Worm (Caenorhabditis elegans) whole organism, L4/young adult: Measurements from ENCODE around the gene F28D1.6.

Experiments used
- dao-5 ChIP-seq: sonication (generic microtip); optimal IDR thresholded peaks from 2 replicates; lab custom pipeline; 2016; ENCODE audit warnings: missing genotype, missing genetic modification characterization, moderate library complexity, missing compliant biosample characterization
- him-1 ChIP-seq: sonication (generic microtip); optimal IDR thresholded peaks from 2 replicates; lab custom pipeline; 2016; ENCODE audit warnings: missing genotype, missing genetic modification reagents, missing genetic modification characterization, missing compliant biosample characterization

DNA sequence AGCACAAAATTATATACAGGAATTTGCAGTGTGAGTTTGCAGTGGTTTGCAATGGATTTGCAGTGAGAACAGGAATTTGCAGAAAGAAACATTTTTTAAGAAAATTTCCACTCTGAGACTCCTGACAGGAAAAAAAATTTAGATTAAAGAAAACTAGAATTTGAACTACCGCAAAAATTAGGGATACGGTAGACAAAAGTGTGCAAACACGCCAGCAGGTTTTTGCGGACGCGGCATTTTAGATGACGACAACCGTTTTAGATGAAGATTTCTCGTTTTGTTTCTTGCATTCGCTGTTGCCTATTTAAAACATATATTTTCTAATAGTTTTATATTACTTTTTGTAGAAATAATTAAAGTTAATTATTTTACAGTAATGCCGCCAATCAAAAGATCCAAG is 13.1 kb downstream of the F28D1.6 start, which contains the start of gene wdr-46:
- peak; percentile 70 for TF ChIP-seq him-1 (tag; lab: Kevin White, UChicago)
- TF ChIP-seq dao-5 (tag; lab: Kevin White, UChicago), result no peak
